Fruit fly (Drosophila melanogaster) whole organism, embryonic: ENCODE results near the gene CG44094.

Source experiments
- Bgb ChIP-seq: fragments of 200-800 bp; sonication (Bioruptor generic); IDR thresholded peaks from 2 replicates; pipeline ENCODE4 v1.3.6; 2022; ENCODE audit warnings: missing biosample characterization, missing genetic modification characterization; ENCODE audit not compliant: partially characterized antibody
- CG1024 ChIP-seq: fragments of 200-800 bp; sonication (Bioruptor generic); IDR thresholded peaks from 2 replicates; pipeline ENCODE4 v1.3.6; 2022; ENCODE audit warnings: missing biosample characterization, missing genetic modification characterization
- CG10462 ChIP-seq: fragments of 200-800 bp; sonication (Bioruptor generic); optimal IDR thresholded peaks from 2 replicates; lab custom pipeline; 2016; ENCODE audit warnings: missing biosample characterization, missing genetic modification characterization
- CG12071 ChIP-seq: fragments of 200-800 bp; sonication (Bioruptor generic); optimal IDR thresholded peaks from 3 replicates; lab custom pipeline; 2018; ENCODE audit warnings: missing biosample characterization, mild to moderate bottlenecking, missing genetic modification characterization
- CG12104 ChIP-seq: fragments of 200-800 bp; sonication (Bioruptor generic); optimal IDR thresholded peaks from 3 replicates; lab custom pipeline; 2016; ENCODE audit warnings: missing biosample characterization, missing genetic modification characterization
- CG12391 ChIP-seq: fragments of 200-800 bp; sonication (Bioruptor generic); optimal IDR thresholded peaks from 3 replicates; lab custom pipeline; 2018; ENCODE audit warnings: missing biosample characterization, mild to moderate bottlenecking, missing genetic modification characterization, moderate library complexity
- CG13624 ChIP-seq: fragments of 200-800 bp; sonication (Bioruptor generic); optimal IDR thresholded peaks from 2 replicates; lab custom pipeline; 2016; ENCODE audit warnings: missing biosample characterization, missing genetic modification characterization
- CG13775 ChIP-seq: fragments of 200-800 bp; sonication (Bioruptor generic); optimal IDR thresholded peaks from 3 replicates; lab custom pipeline; 2017; ENCODE audit warnings: missing biosample characterization, mild to moderate bottlenecking, missing genetic modification characterization
- CG14710 ChIP-seq: fragments of 200-800 bp; sonication (Bioruptor generic); optimal IDR thresholded peaks from 3 replicates; lab custom pipeline; 2019; ENCODE audit warnings: missing biosample characterization, mild to moderate bottlenecking, missing genetic modification characterization, moderate library complexity
- CG14860 ChIP-seq: fragments of 200-800 bp; sonication (Bioruptor generic); IDR thresholded peaks from 3 replicates; pipeline ENCODE4 v1.3.6; 2022; ENCODE audit warnings: missing biosample characterization, missing genetic modification characterization; ENCODE audit not compliant: partially characterized antibody
- CG15073 ChIP-seq: fragments of 200-800 bp; sonication (Bioruptor generic); optimal IDR thresholded peaks from 2 replicates; lab custom pipeline; 2016; ENCODE audit warnings: missing biosample characterization, missing genetic modification characterization
- CG16863 ChIP-seq: fragments of 200-800 bp; sonication (Bioruptor generic); optimal IDR thresholded peaks from 3 replicates; lab custom pipeline; 2016; ENCODE audit warnings: missing biosample characterization, missing genetic modification characterization
- CG2199 ChIP-seq: fragments of 200-800 bp; sonication (Bioruptor generic); IDR thresholded peaks from 3 replicates; pipeline ENCODE4 v1.3.6; 2022; ENCODE audit warnings: missing biosample characterization, missing genetic modification characterization
- CG2712 ChIP-seq: fragments of 200-800 bp; optimal IDR thresholded peaks from 3 replicates; lab custom pipeline; 2019; ENCODE audit warnings: missing biosample characterization, mild to moderate bottlenecking, missing genetic modification characterization, moderate library complexity
- CG3163 ChIP-seq: fragments of 200-800 bp; sonication (Bioruptor generic); optimal IDR thresholded peaks from 3 replicates; lab custom pipeline; 2016; ENCODE audit warnings: missing biosample characterization, missing genetic modification characterization
- CG4404 ChIP-seq: fragments of 200-800 bp; sonication (Bioruptor generic); IDR thresholded peaks from 2 replicates; pipeline ENCODE4 v1.3.6; 2022; ENCODE audit warnings: missing biosample characterization, missing genetic modification characterization
- CG6813 ChIP-seq: fragments of 200-800 bp; sonication (Bioruptor generic); optimal IDR thresholded peaks from 2 replicates; lab custom pipeline; 2017; ENCODE audit warnings: missing biosample characterization, missing genetic modification characterization, mild to moderate bottlenecking, moderate library complexity, missing genetic modification reagents
- CG7786 ChIP-seq: fragments of 200-800 bp; sonication (Bioruptor generic); optimal IDR thresholded peaks from 2 replicates; lab custom pipeline; 2016; ENCODE audit warnings: missing biosample characterization, missing genetic modification characterization
- CG7928 ChIP-seq: fragments of 200-800 bp; sonication (Bioruptor generic); optimal IDR thresholded peaks from 2 replicates; lab custom pipeline; 2017; ENCODE audit warnings: missing biosample characterization, mild to moderate bottlenecking, missing genetic modification characterization
- CG8290 ChIP-seq, 3 experiments: fragments of 200-800 bp; sonication (Bioruptor generic); optimal IDR thresholded peaks; 2 replicates each; lab custom pipeline; 2016 to 2019; ENCODE audit warnings: missing biosample characterization in 3 of 3, missing genetic modification characterization in 3 of 3, mild to moderate bottlenecking in 2 of 3, moderate library complexity in 1 of 3
- CG9876 ChIP-seq: fragments of 200-800 bp; sonication (Bioruptor generic); optimal IDR thresholded peaks from 2 replicates; lab custom pipeline; 2016; ENCODE audit warnings: missing biosample characterization, missing genetic modification characterization
- Fer1 ChIP-seq: fragments of 200-800 bp; sonication (Bioruptor generic); optimal IDR thresholded peaks from 2 replicates; lab custom pipeline; 2017; ENCODE audit warnings: missing biosample characterization, mild to moderate bottlenecking, missing genetic modification characterization
- Fer3 ChIP-seq: fragments of 200-800 bp; sonication (Bioruptor generic); optimal IDR thresholded peaks from 2 replicates; lab custom pipeline; 2018; ENCODE audit warnings: missing biosample characterization, mild to moderate bottlenecking, missing genetic modification characterization, moderate library complexity
- H2.0 ChIP-seq: fragments of 200-800 bp; sonication (Bioruptor generic); IDR thresholded peaks from 2 replicates; pipeline ENCODE4 v1.3.6; 2022; ENCODE audit warnings: missing biosample characterization, missing genetic modification characterization
- HmgZ ChIP-seq: fragments of 200-800 bp; sonication (Bioruptor generic); optimal IDR thresholded peaks from 2 replicates; lab custom pipeline; 2018; ENCODE audit warnings: missing biosample characterization, mild to moderate bottlenecking, missing genetic modification characterization
- Hmx ChIP-seq: fragments of 200-800 bp; sonication (Bioruptor generic); optimal IDR thresholded peaks from 2 replicates; lab custom pipeline; 2016; ENCODE audit warnings: missing biosample characterization, missing genetic modification characterization
- Jarid2 ChIP-seq: fragments of 200-800 bp; sonication (Bioruptor generic); optimal IDR thresholded peaks from 3 replicates; lab custom pipeline; 2017; ENCODE audit warnings: mild to moderate bottlenecking, missing biosample characterization, missing genetic modification reagents, missing genetic modification characterization
- Mad ChIP-seq: fragments of 200-800 bp; sonication (Bioruptor generic); optimal IDR thresholded peaks from 2 replicates; lab custom pipeline; 2016; ENCODE audit warnings: missing biosample characterization, missing genetic modification characterization
- NC2α ChIP-seq: fragments of 200-800 bp; sonication (Bioruptor generic); optimal IDR thresholded peaks from 2 replicates; lab custom pipeline; 2016; ENCODE audit warnings: missing biosample characterization, missing genetic modification characterization
- Neu2 ChIP-seq: fragments of 200-800 bp; sonication (Bioruptor generic); optimal IDR thresholded peaks from 3 replicates; lab custom pipeline; 2016; ENCODE audit warnings: missing biosample characterization, missing genetic modification characterization, borderline replicate concordance
- Scr ChIP-seq: fragments of 200-800 bp; sonication (Bioruptor generic); IDR thresholded peaks from 2 replicates; pipeline ENCODE4 v1.3.6; 2022; ENCODE audit warnings: missing biosample characterization, missing genetic modification characterization; ENCODE audit not compliant: partially characterized antibody
- Stat92E ChIP-seq, 3 experiments: fragments of >200 bp in 2 of 3; fragments of 200-800 bp in 1 of 3; sonication (Bioruptor generic) in 1 of 3; optimal IDR thresholded peaks; 2 replicates each; lab custom pipeline; 2017 to 2019; ENCODE audit warnings: missing biosample characterization in 3 of 3, missing genetic modification characterization in 3 of 3, mild to moderate bottlenecking in 1 of 3, moderate library complexity in 1 of 3
- Xbp1 ChIP-seq: fragments of 200-800 bp; sonication (Bioruptor generic); optimal IDR thresholded peaks from 3 replicates; lab custom pipeline; 2016; ENCODE audit warnings: missing biosample characterization, mild to moderate bottlenecking, missing genetic modification characterization
- ase ChIP-seq: fragments of 200-800 bp; sonication (Bioruptor generic); IDR thresholded peaks from 3 replicates; pipeline ENCODE4 v1.3.6; 2022; ENCODE audit warnings: missing biosample characterization, missing genetic modification characterization
- cad ChIP-seq: fragments of >200 bp; optimal IDR thresholded peaks from 2 replicates; lab custom pipeline; 2017; ENCODE audit warnings: missing biosample characterization, missing genetic modification characterization
- cato ChIP-seq: fragments of 200-800 bp; sonication (Bioruptor generic); optimal IDR thresholded peaks from 2 replicates; lab custom pipeline; 2016; ENCODE audit warnings: missing biosample characterization, missing genetic modification characterization, borderline replicate concordance
- chn ChIP-seq: fragments of 200-800 bp; sonication (Bioruptor generic); optimal IDR thresholded peaks from 2 replicates; lab custom pipeline; 2016; ENCODE audit warnings: missing biosample characterization, missing genetic modification characterization
- ci ChIP-seq: fragments of 200-800 bp; sonication (Bioruptor generic); IDR thresholded peaks from 3 replicates; pipeline ENCODE4 v1.3.6; 2022; ENCODE audit warnings: missing biosample characterization, missing genetic modification characterization
- crp ChIP-seq, 2 experiments: fragments of 200-800 bp; sonication (Bioruptor generic); optimal IDR thresholded peaks; 2 replicates in 1 of 2; 3 replicates in 1 of 2; lab custom pipeline; 2017; ENCODE audit warnings: missing biosample characterization in 2 of 2, missing genetic modification characterization in 2 of 2, mild to moderate bottlenecking in 1 of 2, moderate library complexity in 1 of 2
- grau ChIP-seq: fragments of 200-800 bp; optimal IDR thresholded peaks from 3 replicates; lab custom pipeline; 2019; ENCODE audit warnings: missing biosample characterization, mild to moderate bottlenecking, missing genetic modification characterization, moderate library complexity
- h ChIP-seq: fragments of >200 bp; optimal IDR thresholded peaks from 2 replicates; lab custom pipeline; 2017
- hth ChIP-seq: fragments of >200 bp; optimal IDR thresholded peaks from 2 replicates; lab custom pipeline; 2017; ENCODE audit warnings: inconsistent platforms
- insv ChIP-seq, 2 experiments: fragments of 200-800 bp; sonication (Bioruptor generic); optimal IDR thresholded peaks; 3 replicates each; lab custom pipeline; 2016 to 2018; ENCODE audit warnings: missing biosample characterization in 2 of 2, missing genetic modification characterization in 2 of 2
- jing ChIP-seq: fragments of 200-800 bp; sonication (Bioruptor generic); optimal IDR thresholded peaks from 2 replicates; lab custom pipeline; 2018; ENCODE audit warnings: missing biosample characterization, mild to moderate bottlenecking, missing genetic modification characterization
- knrl ChIP-seq: fragments of 200-800 bp; sonication (Bioruptor generic); IDR thresholded peaks from 3 replicates; pipeline ENCODE4 v1.3.6; 2022; ENCODE audit warnings: missing biosample characterization, missing genetic modification characterization; ENCODE audit not compliant: partially characterized antibody
- slp2 ChIP-seq: fragments of 200-800 bp; sonication (Bioruptor generic); optimal IDR thresholded peaks from 2 replicates; lab custom pipeline; 2016; ENCODE audit warnings: missing biosample characterization, missing genetic modification characterization
- toy ChIP-seq: fragments of 200-800 bp; sonication (Bioruptor generic); IDR thresholded peaks from 2 replicates; pipeline ENCODE4 v1.3.6; 2022; ENCODE audit warnings: missing biosample characterization, missing genetic modification characterization
- trem ChIP-seq: fragments of 200-800 bp; optimal IDR thresholded peaks from 3 replicates; lab custom pipeline; 2019; ENCODE audit warnings: missing biosample characterization, mild to moderate bottlenecking, missing genetic modification characterization, moderate library complexity
- twi ChIP-seq: fragments of 200-800 bp; optimal IDR thresholded peaks from 2 replicates; lab custom pipeline; 2019; ENCODE audit warnings: missing biosample characterization, mild to moderate bottlenecking, missing genetic modification characterization, moderate library complexity
- usp ChIP-seq: fragments of >200 bp; optimal IDR thresholded peaks from 2 replicates; lab custom pipeline; 2017; ENCODE audit warnings: missing biosample characterization, missing genetic modification characterization
- zen ChIP-seq: fragments of 200-800 bp; sonication (Bioruptor generic); optimal IDR thresholded peaks from 3 replicates; lab custom pipeline; 2018; ENCODE audit warnings: missing biosample characterization, mild to moderate bottlenecking, missing genetic modification characterization, moderate library complexity

Gene CG44094

DNA sequence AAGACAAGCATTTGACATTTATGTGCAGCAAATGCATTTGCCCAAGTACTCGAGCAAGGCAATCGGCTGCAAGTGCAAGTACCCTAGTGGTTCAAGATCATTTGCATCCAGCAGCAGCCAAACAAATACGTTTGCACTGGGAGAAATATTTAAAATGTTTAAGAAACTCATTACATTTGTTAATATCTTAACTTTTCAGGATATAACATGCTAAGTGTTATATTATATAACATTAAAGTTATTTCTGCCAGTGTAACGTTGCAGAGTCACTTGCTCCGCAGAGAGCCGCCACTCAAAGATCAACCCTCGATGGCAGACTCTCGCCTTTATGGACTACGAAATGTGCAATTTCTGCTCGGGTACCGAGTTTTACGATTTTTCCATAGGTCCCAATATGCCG lies 13.1 kb upstream of the CG44094 start (continued):
- TF ChIP-seq CG2712 (tag; lab: Kevin White, UChicago), result peak; percentile 62
- peak; percentile 56 for TF ChIP-seq CG4404 (GFP tag; lab: Robert Waterston, UW)
- no peak for TF ChIP-seq H2.0 (GFP tag; lab: Robert Waterston, UW)
- no peak for TF ChIP-seq cato (GFP tag; lab: Kevin White, UChicago)
- no peak for TF ChIP-seq CG14860
- TF ChIP-seq ci (GFP tag; lab: Robert Waterston, UW), result peak; percentile 27; the same call in 1 of the 3 replicates
- TF ChIP-seq CG7928 (GFP tag; lab: Kevin White, UChicago), result no peak
- TF ChIP-seq trem (tag; lab: Kevin White, UChicago), result no peak
- no peak for TF ChIP-seq jing (GFP tag; lab: Kevin White, UChicago)
- no peak for TF ChIP-seq CG9876
- TF ChIP-seq CG2199 (GFP tag; lab: Robert Waterston, UW), result 0 out of 3 replicates have a peak, but pooled peaks have one; percentile 7
- TF ChIP-seq Fer3 (tag; lab: Kevin White, UChicago), result no peak
- TF ChIP-seq toy (GFP tag; lab: Robert Waterston, UW), result no peak
- no peak for TF ChIP-seq Neu2 (GFP tag; lab: Kevin White, UChicago)
- no peak for TF ChIP-seq CG16863 (GFP tag; lab: Kevin White, UChicago)
- no peak for TF ChIP-seq knrl (GFP tag; lab: Robert Waterston, UW)
- TF ChIP-seq Fer1 (GFP tag; lab: Kevin White, UChicago), result no peak
- no peak for TF ChIP-seq CG10462 (GFP tag; lab: Kevin White, UChicago)
- TF ChIP-seq cad (GFP tag; lab: Kevin White, UChicago), result peak; percentile 21
- TF ChIP-seq twi (tag; lab: Kevin White, UChicago), result peak; percentile 90
- TF ChIP-seq chn (GFP tag; lab: Kevin White, UChicago), result peak; percentile 0
- peak; percentile 4 for TF ChIP-seq Xbp1
- no peak for TF ChIP-seq HmgZ (tag; lab: Kevin White, UChicago)
- no peak for TF ChIP-seq CG1024 (GFP tag; lab: Robert Waterston, UW)
- TF ChIP-seq CG12104 (GFP tag; lab: Kevin White, UChicago), result no peak
- no peak for TF ChIP-seq CG3163 (GFP tag; lab: Kevin White, UChicago)
- TF ChIP-seq Scr (GFP tag; lab: Robert Waterston, UW), result no peak
- peak; percentile 31 for TF ChIP-seq zen (tag; lab: Kevin White, UChicago)
- peak; percentile 40 for TF ChIP-seq CG12391
- no peak for TF ChIP-seq CG12071
- TF ChIP-seq Mad, result no peak
- no peak for TF ChIP-seq h
- TF ChIP-seq NC2α (GFP tag; lab: Kevin White, UChicago), result no peak
- TF ChIP-seq CG7786 (GFP tag; lab: Kevin White, UChicago), result no peak
- TF ChIP-seq slp2 (GFP tag; lab: Kevin White, UChicago), result no peak
- no peak for TF ChIP-seq CG13624
- TF ChIP-seq grau (tag; lab: Kevin White, UChicago), result no peak
- peak; percentile 33 for TF ChIP-seq CG14710 (tag; lab: Kevin White, UChicago)
- TF ChIP-seq hth (lab: Kevin White, UChicago), result no peak
- no peak for TF ChIP-seq ase
- no peak for TF ChIP-seq insv (GFP tag; optimal IDR thresholded peaks at IDR 0.05; lab: Kevin White, UChicago)
- TF ChIP-seq usp (GFP tag; lab: Kevin White, UChicago), result no peak
- TF ChIP-seq CG6813 (GFP tag; lab: Kevin White, UChicago), result no peak
- no peak for TF ChIP-seq Hmx (GFP tag; lab: Kevin White, UChicago)
- TF ChIP-seq Jarid2 (GFP tag; lab: Kevin White, UChicago), result no peak
- no peak for TF ChIP-seq CG8290 (GFP tag; optimal IDR thresholded peaks at IDR 0.05; lab: Kevin White, UChicago)
- TF ChIP-seq CG8290 (tag; optimal IDR thresholded peaks at IDR 0.05; lab: Kevin White, UChicago), result no peak
- TF ChIP-seq Bgb (GFP tag; lab: Robert Waterston, UW), result no peak
- peak; percentile 5 for TF ChIP-seq CG13775 (GFP tag; lab: Kevin White, UChicago)
- TF ChIP-seq CG15073, result no peak
- TF ChIP-seq crp (GFP tag; optimal IDR thresholded peaks at IDR 0.05; lab: Kevin White, UChicago), result no peak
- no peak for TF ChIP-seq Stat92E (GFP tag; optimal IDR thresholded peaks at IDR 0.05; lab: Kevin White, UChicago)
